Fruit fly (Drosophila melanogaster) whole organism, embryonic: Measurements from ENCODE around the gene CG42445.
A peak's percentile ranks its signal among the peaks of the same experiment; 100 is the strongest.

Source experiments
- Ada2b ChIP-seq: fragments of 200-800 bp; sonication (Bioruptor generic); IDR thresholded peaks from 2 replicates; pipeline ENCODE4 v1.3.6; 2022; ENCODE audit warnings: missing biosample characterization, missing genetic modification characterization
- Atf6 ChIP-seq: fragments of 200-800 bp; sonication (Bioruptor generic); IDR thresholded peaks from 2 replicates; pipeline ENCODE4 v1.3.6; 2022; ENCODE audit warnings: missing biosample characterization, missing genetic modification characterization
- CG10462 ChIP-seq: fragments of 200-800 bp; sonication (Bioruptor generic); optimal IDR thresholded peaks from 2 replicates; lab custom pipeline; 2016; ENCODE audit warnings: missing biosample characterization, missing genetic modification characterization
- CG10979 ChIP-seq: fragments of 200-800 bp; sonication (Bioruptor generic); optimal IDR thresholded peaks from 2 replicates; lab custom pipeline; 2018; ENCODE audit warnings: missing biosample characterization, mild to moderate bottlenecking, missing genetic modification characterization, moderate library complexity
- CG11723 ChIP-seq: fragments of 200-800 bp; sonication (Bioruptor generic); optimal IDR thresholded peaks from 2 replicates; lab custom pipeline; 2017; ENCODE audit warnings: missing biosample characterization, mild to moderate bottlenecking, missing genetic modification characterization
- CG13287 ChIP-seq: fragments of 200-800 bp; sonication (Bioruptor generic); IDR thresholded peaks from 2 replicates; pipeline ENCODE4 v1.3.6; 2022; ENCODE audit warnings: missing biosample characterization, missing genetic modification characterization; ENCODE audit not compliant: partially characterized antibody
- CG14441 ChIP-seq: fragments of 200-800 bp; sonication (Bioruptor generic); IDR thresholded peaks from 2 replicates; pipeline ENCODE4 v1.3.6; 2022; ENCODE audit warnings: missing biosample characterization, missing genetic modification characterization
- CG14965 ChIP-seq: fragments of 200-800 bp; sonication (Bioruptor generic); optimal IDR thresholded peaks from 2 replicates; lab custom pipeline; 2016; ENCODE audit warnings: missing biosample characterization, missing genetic modification characterization, borderline replicate concordance
- CG15011 ChIP-seq: fragments of 200-800 bp; sonication (Bioruptor generic); optimal IDR thresholded peaks from 3 replicates; lab custom pipeline; 2018; ENCODE audit warnings: missing biosample characterization, mild to moderate bottlenecking, missing genetic modification characterization
- CG1602 ChIP-seq: fragments of 200-800 bp; sonication (Bioruptor generic); optimal IDR thresholded peaks from 3 replicates; lab custom pipeline; 2016; ENCODE audit warnings: missing biosample characterization, missing genetic modification characterization
- CG16779 ChIP-seq: fragments of 200-800 bp; sonication (Bioruptor generic); IDR thresholded peaks from 2 replicates; pipeline ENCODE4 v1.3.6; 2022; ENCODE audit warnings: missing biosample characterization, missing genetic modification characterization
- CG17359 ChIP-seq: fragments of 200-800 bp; sonication (Bioruptor generic); optimal IDR thresholded peaks from 3 replicates; lab custom pipeline; 2018; ENCODE audit warnings: missing biosample characterization, mild to moderate bottlenecking, missing genetic modification characterization, moderate library complexity
- CG17802 ChIP-seq: fragments of 200-800 bp; sonication (Bioruptor generic); optimal IDR thresholded peaks from 2 replicates; lab custom pipeline; 2018; ENCODE audit warnings: missing biosample characterization, mild to moderate bottlenecking, missing genetic modification characterization, moderate library complexity
- CG1832 ChIP-seq: fragments of 200-800 bp; sonication (Bioruptor generic); optimal IDR thresholded peaks from 2 replicates; lab custom pipeline; 2017; ENCODE audit warnings: missing biosample characterization, mild to moderate bottlenecking, missing genetic modification characterization, inconsistent platforms
- CG18764 ChIP-seq: fragments of 200-800 bp; sonication (Bioruptor generic); optimal IDR thresholded peaks from 3 replicates; lab custom pipeline; 2016; ENCODE audit warnings: missing biosample characterization, missing genetic modification characterization
- CG30020 ChIP-seq: fragments of 200-800 bp; optimal IDR thresholded peaks from 2 replicates; lab custom pipeline; 2019; ENCODE audit warnings: missing biosample characterization, mild to moderate bottlenecking, missing genetic modification characterization, moderate library complexity
- CG32532 ChIP-seq: fragments of 200-800 bp; sonication (Bioruptor generic); IDR thresholded peaks from 2 replicates; pipeline ENCODE4 v1.3.6; 2022; ENCODE audit warnings: missing biosample characterization, missing genetic modification characterization
- CG43689 ChIP-seq: fragments of 200-800 bp; sonication (Bioruptor generic); IDR thresholded peaks from 2 replicates; pipeline ENCODE4 v1.3.6; 2022; ENCODE audit warnings: missing biosample characterization, missing genetic modification characterization
- CG5180 ChIP-seq: fragments of 200-800 bp; sonication (Bioruptor generic); optimal IDR thresholded peaks from 3 replicates; lab custom pipeline; 2017; ENCODE audit warnings: missing biosample characterization, missing genetic modification characterization, mild to moderate bottlenecking, moderate library complexity, missing genetic modification reagents
- CG6654 ChIP-seq: fragments of 200-800 bp; sonication (Bioruptor generic); optimal IDR thresholded peaks from 2 replicates; lab custom pipeline; 2017; ENCODE audit warnings: missing biosample characterization, mild to moderate bottlenecking, missing genetic modification characterization
- CG7786 ChIP-seq: fragments of 200-800 bp; sonication (Bioruptor generic); optimal IDR thresholded peaks from 2 replicates; lab custom pipeline; 2016; ENCODE audit warnings: missing biosample characterization, missing genetic modification characterization
- CG8089 ChIP-seq: fragments of 200-800 bp; sonication (Bioruptor generic); optimal IDR thresholded peaks from 3 replicates; lab custom pipeline; 2016; ENCODE audit warnings: missing biosample characterization, missing genetic modification characterization
- CG8290 ChIP-seq, 3 experiments: fragments of 200-800 bp; sonication (Bioruptor generic); optimal IDR thresholded peaks; 2 replicates each; lab custom pipeline; 2016 to 2019; ENCODE audit warnings: missing biosample characterization in 3 of 3, missing genetic modification characterization in 3 of 3, mild to moderate bottlenecking in 2 of 3, moderate library complexity in 1 of 3
- E2f1 ChIP-seq: fragments of 200-800 bp; sonication (Bioruptor generic); IDR thresholded peaks from 2 replicates; pipeline ENCODE4 v1.3.6; 2022; ENCODE audit warnings: missing biosample characterization, missing genetic modification characterization
- Ets97D ChIP-seq: fragments of 200-800 bp; sonication (Bioruptor generic); optimal IDR thresholded peaks from 3 replicates; lab custom pipeline; 2016; ENCODE audit warnings: missing biosample characterization, missing genetic modification characterization
- HLH54F ChIP-seq: fragments of 200-800 bp; sonication (Bioruptor generic); optimal IDR thresholded peaks from 3 replicates; lab custom pipeline; 2016; ENCODE audit warnings: missing biosample characterization, missing genetic modification characterization
- MTF-1 ChIP-seq: fragments of 200-800 bp; sonication (Bioruptor generic); optimal IDR thresholded peaks from 2 replicates; lab custom pipeline; 2018; ENCODE audit warnings: missing biosample characterization, mild to moderate bottlenecking, missing genetic modification characterization, borderline replicate concordance
- Nf-YC ChIP-seq: fragments of 200-800 bp; optimal IDR thresholded peaks from 3 replicates; lab custom pipeline; 2019; ENCODE audit warnings: missing biosample characterization, mild to moderate bottlenecking, missing genetic modification characterization, moderate library complexity
- Oli ChIP-seq: fragments of 200-800 bp; sonication (Bioruptor generic); optimal IDR thresholded peaks from 2 replicates; lab custom pipeline; 2018; ENCODE audit warnings: missing biosample characterization, mild to moderate bottlenecking, missing genetic modification characterization, moderate library complexity
- Optix ChIP-seq: fragments of 200-800 bp; sonication (Bioruptor generic); IDR thresholded peaks from 3 replicates; pipeline ENCODE4 v1.3.6; 2022; ENCODE audit warnings: missing biosample characterization, missing genetic modification characterization
- Ravus ChIP-seq: fragments of 200-800 bp; sonication (Bioruptor generic); IDR thresholded peaks from 2 replicates; pipeline ENCODE4 v1.3.6; 2022; ENCODE audit warnings: missing biosample characterization, missing genetic modification characterization
- Sry-β ChIP-seq: fragments of 200-800 bp; sonication (Bioruptor generic); optimal IDR thresholded peaks from 2 replicates; lab custom pipeline; 2018; ENCODE audit warnings: missing biosample characterization, mild to moderate bottlenecking, missing genetic modification characterization, moderate library complexity
- ac ChIP-seq: fragments of 200-800 bp; sonication (Bioruptor generic); optimal IDR thresholded peaks from 3 replicates; lab custom pipeline; 2017; ENCODE audit warnings: missing biosample characterization, mild to moderate bottlenecking, missing genetic modification characterization
- ase ChIP-seq: fragments of 200-800 bp; sonication (Bioruptor generic); IDR thresholded peaks from 3 replicates; pipeline ENCODE4 v1.3.6; 2022; ENCODE audit warnings: missing biosample characterization, missing genetic modification characterization
- da ChIP-seq: fragments of 200-800 bp; sonication (Bioruptor generic); optimal IDR thresholded peaks from 2 replicates; lab custom pipeline; 2016; ENCODE audit warnings: missing biosample characterization, missing genetic modification characterization
- ewg ChIP-seq: fragments of 200-800 bp; sonication (Bioruptor generic); optimal IDR thresholded peaks from 3 replicates; lab custom pipeline; 2017; ENCODE audit warnings: mild to moderate bottlenecking, missing biosample characterization, missing genetic modification reagents, missing genetic modification characterization
- fru ChIP-seq: fragments of >200 bp; optimal IDR thresholded peaks from 2 replicates; lab custom pipeline; 2017
- her ChIP-seq: fragments of 200-800 bp; sonication (Bioruptor generic); optimal IDR thresholded peaks from 2 replicates; lab custom pipeline; 2016; ENCODE audit warnings: missing biosample characterization, missing genetic modification characterization
- lmd ChIP-seq: fragments of 200-800 bp; sonication (Bioruptor generic); IDR thresholded peaks from 2 replicates; pipeline ENCODE4 v1.3.6; 2022; ENCODE audit warnings: missing biosample characterization, missing genetic modification characterization
- pan ChIP-seq, 4 experiments: fragments of >200 bp in 3 of 4; fragments of 200-800 bp in 1 of 4; sonication (Bioruptor generic) in 1 of 4; optimal IDR thresholded peaks in 3 of 4; IDR thresholded peaks in 1 of 4; 2 replicates each; pipeline versions ENCODE4 v1.3.6 to Lab custom; 2017 to 2022; ENCODE audit warnings: missing biosample characterization in 2 of 4, missing genetic modification characterization in 2 of 4, mixed read lengths in 1 of 4
- pros ChIP-seq: fragments of 200-800 bp; sonication (Bioruptor generic); optimal IDR thresholded peaks from 3 replicates; lab custom pipeline; 2019; ENCODE audit warnings: missing biosample characterization, mild to moderate bottlenecking, missing genetic modification characterization, moderate library complexity
- run ChIP-seq: fragments of 200-800 bp; sonication (Bioruptor generic); optimal IDR thresholded peaks from 3 replicates; lab custom pipeline; 2018; ENCODE audit warnings: missing biosample characterization, mild to moderate bottlenecking, missing genetic modification characterization
- sens ChIP-seq: fragments of 200-800 bp; sonication (Bioruptor generic); peaks from one replicate; lab custom pipeline; 2016; ENCODE audit warnings: missing biosample characterization, missing genetic modification characterization
- sens-2 ChIP-seq: fragments of 200-800 bp; sonication (Bioruptor generic); IDR thresholded peaks from 2 replicates; pipeline ENCODE4 v1.3.6; 2022; ENCODE audit warnings: missing biosample characterization, missing genetic modification characterization
- sob ChIP-seq: fragments of 200-800 bp; sonication (Bioruptor generic); IDR thresholded peaks from 2 replicates; pipeline ENCODE4 v1.3.6; 2022; ENCODE audit warnings: missing biosample characterization, missing genetic modification characterization
- ttk ChIP-seq: fragments of 200-800 bp; sonication (Bioruptor generic); IDR thresholded peaks from 2 replicates; pipeline ENCODE4 v2.1.2; 2022; ENCODE audit warnings: missing biosample characterization, missing genetic modification characterization
- twi ChIP-seq: fragments of 200-800 bp; optimal IDR thresholded peaks from 2 replicates; lab custom pipeline; 2019; ENCODE audit warnings: missing biosample characterization, mild to moderate bottlenecking, missing genetic modification characterization, moderate library complexity
- usp ChIP-seq: fragments of >200 bp; optimal IDR thresholded peaks from 2 replicates; lab custom pipeline; 2017; ENCODE audit warnings: missing biosample characterization, missing genetic modification characterization

CG42445 gene

DNA sequence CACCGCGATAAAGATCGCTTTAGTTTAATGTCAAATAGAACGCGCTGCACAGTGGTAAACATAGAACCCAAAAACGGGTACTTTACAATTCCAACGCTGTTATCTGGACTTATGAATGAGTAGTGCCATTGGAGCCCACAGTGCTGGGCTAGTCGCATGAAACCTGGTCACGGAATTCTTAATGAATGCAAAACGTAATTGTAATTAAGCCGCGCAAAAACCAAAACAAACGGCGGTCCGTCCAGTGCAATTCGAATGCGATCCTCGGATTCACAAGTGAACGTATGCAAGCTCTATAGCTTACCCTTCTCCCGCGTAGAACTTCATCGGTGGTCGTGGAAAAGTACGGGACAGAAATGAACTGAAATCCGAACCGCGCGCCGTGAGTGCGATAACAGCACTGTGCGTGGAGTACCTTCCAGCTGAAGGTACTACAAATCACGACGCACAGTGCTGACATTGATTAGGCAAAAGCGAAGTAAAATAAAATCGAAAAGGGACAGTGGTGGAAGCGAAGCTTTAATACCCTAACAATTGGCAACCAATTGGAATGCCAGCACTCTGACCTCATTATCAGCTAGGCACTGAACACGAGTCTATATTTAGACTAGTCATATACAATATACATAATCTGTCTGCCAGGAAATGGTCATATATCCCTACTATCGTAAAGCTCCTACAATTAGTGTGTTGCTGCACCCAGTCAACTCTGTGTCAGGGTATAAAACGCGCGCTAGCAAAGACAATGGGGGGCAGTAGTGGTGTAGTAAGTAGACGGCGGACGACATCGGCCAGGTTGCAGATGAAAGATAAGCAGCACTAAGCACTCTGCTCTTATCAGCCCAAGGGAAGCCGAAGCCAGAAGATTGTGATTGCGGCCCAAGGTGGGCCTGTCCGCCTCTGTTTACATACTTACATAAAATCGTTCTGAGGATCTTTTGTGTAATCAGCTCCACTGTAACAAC is 26.8 kb upstream of the CG42445 start (continued):
- peak; percentile 35 for TF ChIP-seq CG8089 (GFP tag; lab: Kevin White, UChicago)
- no peak for TF ChIP-seq da (GFP tag; lab: Kevin White, UChicago)
- TF ChIP-seq her (GFP tag; lab: Kevin White, UChicago), result peak; percentile 2
- TF ChIP-seq twi (tag; lab: Kevin White, UChicago), result no peak
- TF ChIP-seq CG14965 (GFP tag; lab: Kevin White, UChicago), result no peak
- TF ChIP-seq CG8290 (GFP tag; optimal IDR thresholded peaks at IDR 0.05; lab: Kevin White, UChicago), result no peak
- TF ChIP-seq CG8290 (tag; optimal IDR thresholded peaks at IDR 0.05; lab: Kevin White, UChicago), result peak in 1 of 2 experiments; percentile 61
- TF ChIP-seq CG10462, result no peak
- TF ChIP-seq MTF-1 (GFP tag; lab: Kevin White, UChicago), result no peak
- TF ChIP-seq pros, result peak; percentile 9
- peak; percentile 2 for TF ChIP-seq CG6654
- no peak for TF ChIP-seq pan (optimal IDR thresholded peaks at IDR 0.05; lab: Kevin White, UChicago)
- TF ChIP-seq pan (GFP tag; optimal IDR thresholded peaks at IDR 0.05 in 1 of 2, IDR thresholded peaks at IDR 0.05 in 1 of 2), result peak in 1 of 2 experiments; percentile 46
- TF ChIP-seq CG32532 (GFP tag; lab: Robert Waterston, UW), result peak; percentile 64; the same call in 1 of the 2 replicates
- peak; percentile 55; the same call in 1 of the 2 replicates for TF ChIP-seq Ada2b
- peak; percentile 43 for TF ChIP-seq CG17359 (tag; lab: Kevin White, UChicago)
- peak; percentile 63 for TF ChIP-seq lmd
- TF ChIP-seq CG18764 (GFP tag; lab: Kevin White, UChicago), result no peak
- peak; percentile 42 for TF ChIP-seq CG1602 (GFP tag; lab: Kevin White, UChicago)
- TF ChIP-seq CG43689 (GFP tag; lab: Robert Waterston, UW), result no peak
- TF ChIP-seq Atf6 (GFP tag; lab: Robert Waterston, UW), result peak; percentile 67
- peak; percentile 57 for TF ChIP-seq HLH54F (GFP tag; lab: Kevin White, UChicago)
- TF ChIP-seq CG10979 (tag; lab: Kevin White, UChicago), result peak; percentile 42
- TF ChIP-seq CG15011 (GFP tag; lab: Kevin White, UChicago), result no peak
- TF ChIP-seq CG1832, result no peak
- TF ChIP-seq ase (GFP tag; lab: Robert Waterston, UW), result 0 out of 3 replicates have a peak, but pooled peaks have one; percentile 37
- peak; percentile 32 for TF ChIP-seq ewg
- TF ChIP-seq Optix (GFP tag; lab: Robert Waterston, UW), result peak; percentile 56; the same call in 1 of the 3 replicates
- TF ChIP-seq fru (lab: Kevin White, UChicago), result no peak
- no peak for TF ChIP-seq ac
- TF ChIP-seq sens (GFP tag; lab: Kevin White, UChicago), result peak; percentile 89
- peak; percentile 67 for TF ChIP-seq CG7786 (GFP tag; lab: Kevin White, UChicago)
- no peak for TF ChIP-seq CG30020 (tag; lab: Kevin White, UChicago)
- peak; percentile 12 for TF ChIP-seq CG5180 (GFP tag; lab: Kevin White, UChicago)
- TF ChIP-seq Ravus, result no peak
- TF ChIP-seq Sry-β (GFP tag; lab: Kevin White, UChicago), result no peak
- peak; percentile 60 for TF ChIP-seq CG14441 (GFP tag; lab: Robert Waterston, UW)
- TF ChIP-seq sens-2 (GFP tag; lab: Robert Waterston, UW), result peak; percentile 86
- no peak for TF ChIP-seq CG16779
- TF ChIP-seq usp (GFP tag; lab: Kevin White, UChicago), result no peak
- TF ChIP-seq CG13287 (GFP tag; lab: Robert Waterston, UW), result no peak
- TF ChIP-seq sob, result peak; percentile 42; the same call in 1 of the 2 replicates
- peak; percentile 52 for TF ChIP-seq E2f1 (GFP tag; lab: Robert Waterston, UW)
- no peak for TF ChIP-seq CG17802 (tag; lab: Kevin White, UChicago)
- TF ChIP-seq Nf-YC (tag; lab: Kevin White, UChicago), result peak; percentile 70
- peak; percentile 54 for TF ChIP-seq Oli
- no peak for TF ChIP-seq ttk (GFP tag; lab: Robert Waterston, UW)
- peak; percentile 5 for TF ChIP-seq Ets97D (GFP tag; lab: Kevin White, UChicago)
- TF ChIP-seq run, result no peak
- TF ChIP-seq CG11723 (GFP tag; lab: Kevin White, UChicago), result no peak
